Worm (Caenorhabditis elegans) whole organism, mixed stage, embryonic: ENCODE results near the gene far-2.

ENCODE experiments used
- elt-1 ChIP-seq: sonication (generic microtip); optimal IDR thresholded peaks from 2 replicates; lab custom pipeline; 2017; ENCODE audit warnings: missing genetic modification characterization, mild to moderate bottlenecking, missing compliant biosample characterization, antibody characterized with exemption, moderate library complexity, borderline replicate concordance; ENCODE audit not compliant: insufficient read depth
- elt-3 ChIP-seq: fragments of 150-350 bp; optimal IDR thresholded peaks from 2 replicates; lab custom pipeline; 2014; ENCODE audit warnings: missing biosample characterization, missing genetic modification characterization
- hlh-1 ChIP-seq: fragments of 150-350 bp; optimal IDR thresholded peaks from 2 replicates; lab custom pipeline; 2014; ENCODE audit warnings: missing biosample characterization, missing genetic modification reagents, missing genetic modification characterization
- mep-1 ChIP-seq: fragments of 150-350 bp; optimal IDR thresholded peaks from 2 replicates; lab custom pipeline; 2017; ENCODE audit warnings: missing biosample characterization, missing genetic modification reagents, missing genetic modification characterization, inconsistent platforms
- snpc-4 ChIP-seq: fragments of 150-350 bp; optimal IDR thresholded peaks from 2 replicates; lab custom pipeline; 2014; ENCODE audit warnings: missing biosample characterization, missing genetic modification characterization
- ztf-11 ChIP-seq: fragments of 150-350 bp; optimal IDR thresholded peaks from 2 replicates; lab custom pipeline; 2014; ENCODE audit warnings: missing biosample characterization, missing genetic modification characterization

DNA sequence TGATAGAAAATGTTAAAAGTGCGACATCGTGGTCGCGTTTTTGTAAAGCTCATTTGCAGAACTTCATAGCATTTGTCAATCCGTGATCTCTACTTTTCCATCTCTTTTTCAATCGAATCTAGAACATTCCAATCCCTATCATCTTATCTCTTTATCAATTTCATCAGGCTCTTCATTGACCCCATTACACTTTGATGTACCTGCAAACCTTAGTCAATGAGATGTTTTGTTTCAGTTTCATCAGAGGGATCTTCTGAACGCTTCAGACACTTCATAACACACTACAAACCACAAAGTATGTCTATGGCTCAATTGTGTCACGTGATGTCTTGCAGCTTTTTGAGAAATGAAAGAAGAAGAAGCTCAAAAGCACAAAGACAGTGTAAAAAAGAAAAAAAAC, 1.5 kb downstream of the far-2 start:
- TF ChIP-seq hlh-1 (tag; lab: Kevin White, UChicago) (no peak), ztf-11 (tag; lab: Kevin White, UChicago) (no peak), snpc-4 (no peak), mep-1 (tag; lab: Kevin White, UChicago) (no peak), elt-1 (tag; lab: Kevin White, UChicago) (no peak), elt-3 (tag; lab: Kevin White, UChicago) (no peak)
